Fruit fly (Drosophila melanogaster) whole organism: ENCODE measurements around the gene daed.

ENCODE experiments used
- CG8478 ChIP-seq: fragments of >200 bp; optimal IDR thresholded peaks from 2 replicates; lab custom pipeline; 2018; ENCODE audit warnings: inconsistent platforms
- pan ChIP-seq: fragments of >200 bp; optimal IDR thresholded peaks from 2 replicates; lab custom pipeline; 2017
- psq ChIP-seq: fragments of >200 bp; optimal IDR thresholded peaks from 2 replicates; lab custom pipeline; 2017
- usp ChIP-seq: fragments of >200 bp; optimal IDR thresholded peaks from 2 replicates; lab custom pipeline; 2017; ENCODE audit warnings: missing biosample characterization, missing genetic modification characterization, mixed read lengths

dm6 chr2L:2184129-2184528 is 32.0 kb downstream of the daed start:
- no peak for TF ChIP-seq CG8478 (lab: Kevin White, UChicago)
- no peak for TF ChIP-seq psq
- no peak for TF ChIP-seq usp (GFP tag; lab: Kevin White, UChicago)
- TF ChIP-seq pan (lab: Kevin White, UChicago), result no peak
